Worm (Caenorhabditis elegans) whole organism, L1 larva: ENCODE measurements around the gene ntl-2.
A peak's percentile ranks its signal among the peaks of the same experiment; 100 is the strongest.

Source experiments
- Y116A8C.19 ChIP-seq: sonication (generic microtip); optimal IDR thresholded peaks from 2 replicates; lab custom pipeline; 2016; ENCODE audit warnings: missing compliant biosample characterization, missing genetic modification characterization, borderline replicate concordance
- alr-1 ChIP-seq: fragments of 200-800 bp; sonication (Bioruptor generic); optimal IDR thresholded peaks from 2 replicates; lab custom pipeline; 2018; ENCODE audit warnings: borderline replicate concordance, mild to moderate bottlenecking, missing genetic modification characterization, missing compliant biosample characterization
- ceh-82 ChIP-seq, 3 experiments: fragments of 150-350 bp in 1 of 3; sonication (generic microtip) in 2 of 3; optimal IDR thresholded peaks; 2 replicates each; lab custom pipeline; 2014 to 2017; ENCODE audit warnings: missing biosample characterization in 3 of 3, missing genetic modification characterization in 3 of 3
- ceh-90 ChIP-seq: sonication (generic microtip); optimal IDR thresholded peaks from 2 replicates; lab custom pipeline; 2016; ENCODE audit warnings: missing genetic modification characterization, missing compliant biosample characterization
- efl-1 ChIP-seq, 4 experiments: fragments of 150-350 bp; optimal IDR thresholded peaks in 3 of 4; peaks in 1 of 4; 1 replicate in 1 of 4; 2 replicates in 3 of 4; lab custom pipeline; 2014; ENCODE audit warnings: missing biosample characterization in 2 of 4, missing genetic modification characterization in 2 of 4, missing genetic modification reagents in 2 of 4
- efl-3 ChIP-seq: fragments of 200-800 bp; sonication (Bioruptor generic); optimal IDR thresholded peaks from 2 replicates; lab custom pipeline; 2018; ENCODE audit warnings: mild to moderate bottlenecking, missing genetic modification characterization, missing compliant biosample characterization
- elt-2 ChIP-seq: sonication (generic microtip); optimal IDR thresholded peaks from 2 replicates; lab custom pipeline; 2016; ENCODE audit warnings: missing genetic modification characterization, mild to moderate bottlenecking, inconsistent platforms, missing compliant biosample characterization, missing genetic modification reagents
- elt-3 ChIP-seq, 6 experiments: fragments of 150-350 bp in 1 of 6; sonication (generic microtip); optimal IDR thresholded peaks; 2 replicates each; lab custom pipeline; 2017 to 2018; ENCODE audit warnings: missing biosample characterization in 6 of 6, missing genetic modification characterization in 6 of 6, inconsistent platforms in 1 of 6
- ets-5 ChIP-seq: fragments of 200-800 bp; sonication (Bioruptor generic); IDR thresholded peaks from 2 replicates; pipeline ENCODE4 v1.3.6; 2022; ENCODE audit warnings: missing genetic modification characterization, missing compliant biosample characterization
- fkh-10 ChIP-seq: sonication (generic microtip); optimal IDR thresholded peaks from 2 replicates; lab custom pipeline; 2017; ENCODE audit warnings: missing biosample characterization, missing genetic modification reagents, missing genetic modification characterization
- fkh-4 ChIP-seq: sonication (generic microtip); optimal IDR thresholded peaks from 2 replicates; lab custom pipeline; 2016; ENCODE audit warnings: missing compliant biosample characterization, missing genetic modification characterization, borderline replicate concordance
- fkh-8 ChIP-seq: sonication (generic microtip); optimal IDR thresholded peaks from 2 replicates; lab custom pipeline; 2016; ENCODE audit warnings: mild to moderate bottlenecking, missing genetic modification characterization, missing compliant biosample characterization
- grh-1 ChIP-seq: fragments of 200-800 bp; sonication (Bioruptor generic); IDR thresholded peaks from 2 replicates; pipeline ENCODE4 v1.3.6; 2022; ENCODE audit warnings: missing genetic modification reagents, missing genetic modification characterization, missing compliant biosample characterization
- irx-1 ChIP-seq: sonication (generic microtip); optimal IDR thresholded peaks from 2 replicates; lab custom pipeline; 2016; ENCODE audit warnings: missing genetic modification characterization, missing compliant biosample characterization
- isw-1 ChIP-seq: fragments of 200-800 bp; sonication (Bioruptor generic); IDR thresholded peaks from 2 replicates; pipeline ENCODE4 v1.3.6; 2022; ENCODE audit warnings: missing genetic modification characterization, missing compliant biosample characterization
- jun-1 ChIP-seq: fragments of 150-350 bp; optimal IDR thresholded peaks from 2 replicates; lab custom pipeline; 2014; ENCODE audit warnings: missing biosample characterization, missing genetic modification reagents, missing genetic modification characterization
- lin-13 ChIP-seq: fragments of 150-350 bp; optimal IDR thresholded peaks from 2 replicates; lab custom pipeline; 2014; ENCODE audit warnings: missing biosample characterization, missing genetic modification reagents, missing genetic modification characterization
- lin-14 ChIP-seq: fragments of 200-800 bp; sonication (Bioruptor generic); optimal IDR thresholded peaks from 2 replicates; lab custom pipeline; 2018; ENCODE audit warnings: mild to moderate bottlenecking, missing genetic modification characterization, moderate library complexity, missing compliant biosample characterization
- lin-15B ChIP-seq: fragments of 150-350 bp; sonication (generic microtip); optimal IDR thresholded peaks from 3 replicates; lab custom pipeline; 2014; ENCODE audit warnings: missing biosample characterization, missing genetic modification characterization
- lin-35 ChIP-seq, 2 experiments: fragments of 150-350 bp; optimal IDR thresholded peaks; 2 replicates each; lab custom pipeline; 2014; ENCODE audit warnings: missing biosample characterization in 2 of 2, missing genetic modification characterization in 2 of 2, missing genetic modification reagents in 2 of 2
- lir-3 ChIP-seq: sonication (generic microtip); optimal IDR thresholded peaks from 2 replicates; lab custom pipeline; 2016; ENCODE audit warnings: mild to moderate bottlenecking, missing genetic modification characterization, moderate library complexity, missing compliant biosample characterization; ENCODE audit not compliant: poor library complexity
- mab-9 ChIP-seq: fragments of 200-800 bp; sonication (Bioruptor generic); IDR thresholded peaks from 2 replicates; pipeline ENCODE4 v1.3.6; 2022; ENCODE audit warnings: missing genetic modification reagents, missing genetic modification characterization, missing compliant biosample characterization
- mep-1 ChIP-seq: fragments of 150-350 bp; optimal IDR thresholded peaks from 2 replicates; lab custom pipeline; 2014; ENCODE audit warnings: missing biosample characterization, missing genetic modification characterization
- nhr-12 ChIP-seq: sonication (generic microtip); optimal IDR thresholded peaks from 2 replicates; lab custom pipeline; 2017; ENCODE audit warnings: missing biosample characterization, missing genetic modification characterization
- nhr-19 ChIP-seq: fragments of 200-800 bp; sonication (Bioruptor generic); conservative IDR thresholded peaks from 2 replicates; pipeline ENCODE4 v1.3.6; 2022; ENCODE audit warnings: missing genetic modification characterization, missing compliant biosample characterization
- nhr-20 ChIP-seq: sonication (generic microtip); optimal IDR thresholded peaks from 2 replicates; lab custom pipeline; 2016; ENCODE audit warnings: mild to moderate bottlenecking, missing genetic modification characterization, missing compliant biosample characterization
- nhr-47 ChIP-seq: sonication (generic microtip); optimal IDR thresholded peaks from 2 replicates; lab custom pipeline; 2016; ENCODE audit warnings: mild to moderate bottlenecking, missing genetic modification characterization, moderate library complexity, missing compliant biosample characterization
- nhr-85 ChIP-seq: sonication (generic microtip); peaks from one replicate; lab custom pipeline; 2016; ENCODE audit warnings: missing genetic modification characterization, inconsistent platforms, missing compliant biosample characterization
- nhr-90 ChIP-seq: sonication (generic microtip); optimal IDR thresholded peaks from 2 replicates; lab custom pipeline; 2016; ENCODE audit warnings: mild to moderate bottlenecking, missing genetic modification characterization, missing compliant biosample characterization; ENCODE audit not compliant: poor library complexity
- pag-3 ChIP-seq: sonication (generic microtip); optimal IDR thresholded peaks from 2 replicates; lab custom pipeline; 2017; ENCODE audit warnings: missing genetic modification characterization, mild to moderate bottlenecking, missing compliant biosample characterization, antibody characterized with exemption, borderline replicate concordance; ENCODE audit not compliant: insufficient read depth
- pqm-1 ChIP-seq: sonication (generic microtip); optimal IDR thresholded peaks from 3 replicates; lab custom pipeline; 2017; ENCODE audit warnings: missing biosample characterization, missing genetic modification characterization
- rnt-1 ChIP-seq: sonication (generic microtip); optimal IDR thresholded peaks from 2 replicates; lab custom pipeline; 2016; ENCODE audit warnings: mild to moderate bottlenecking, missing genetic modification characterization, moderate library complexity, missing compliant biosample characterization
- skn-1 ChIP-seq: fragments of 150-350 bp; optimal IDR thresholded peaks from 2 replicates; lab custom pipeline; 2014; ENCODE audit warnings: missing biosample characterization, missing genetic modification characterization
- snpc-4 ChIP-seq: fragments of 150-350 bp; optimal IDR thresholded peaks from 2 replicates; lab custom pipeline; 2014; ENCODE audit warnings: missing biosample characterization, missing genetic modification characterization
- snu-23 ChIP-seq: sonication (generic microtip); optimal IDR thresholded peaks from 2 replicates; lab custom pipeline; 2016; ENCODE audit warnings: missing genetic modification characterization, missing compliant biosample characterization
- sptf-1 ChIP-seq: fragments of 150-350 bp; optimal IDR thresholded peaks from 2 replicates; lab custom pipeline; 2014; ENCODE audit warnings: missing biosample characterization, missing genetic modification characterization
- sup-37 ChIP-seq: fragments of 200-800 bp; sonication (Bioruptor generic); optimal IDR thresholded peaks from 2 replicates; lab custom pipeline; 2018; ENCODE audit warnings: mild to moderate bottlenecking, missing genetic modification characterization, missing compliant biosample characterization
- unc-130 ChIP-seq: fragments of 150-350 bp; optimal IDR thresholded peaks from 2 replicates; lab custom pipeline; 2017; ENCODE audit warnings: missing biosample characterization, missing genetic modification characterization, inconsistent platforms
- unc-30 ChIP-seq: sonication (generic microtip); optimal IDR thresholded peaks from 2 replicates; lab custom pipeline; 2017; ENCODE audit warnings: missing biosample characterization, missing genetic modification characterization
- unc-62 ChIP-seq: fragments of 150-350 bp; optimal IDR thresholded peaks from 2 replicates; lab custom pipeline; 2014; ENCODE audit warnings: missing biosample characterization, missing genetic modification reagents, missing genetic modification characterization
- unc-86 ChIP-seq: sonication (generic microtip); optimal IDR thresholded peaks from 2 replicates; lab custom pipeline; 2016; ENCODE audit warnings: missing genetic modification characterization, missing compliant biosample characterization
- unc-98 ChIP-seq: fragments of 200-800 bp; sonication (Bioruptor generic); IDR thresholded peaks from 2 replicates; pipeline ENCODE4 v1.3.6; 2022; ENCODE audit warnings: missing genetic modification characterization, missing compliant biosample characterization
- zag-1 ChIP-seq: fragments of 150-350 bp; optimal IDR thresholded peaks from 2 replicates; lab custom pipeline; 2014; ENCODE audit warnings: missing biosample characterization, missing genetic modification characterization
- zip-4 ChIP-seq: fragments of 200-800 bp; sonication (Bioruptor generic); optimal IDR thresholded peaks from 2 replicates; lab custom pipeline; 2018; ENCODE audit warnings: mild to moderate bottlenecking, missing genetic modification characterization, moderate library complexity, missing compliant biosample characterization
- ztf-11 ChIP-seq, 2 experiments: sonication (generic microtip); optimal IDR thresholded peaks; 2 replicates each; lab custom pipeline; 2016 to 2017; ENCODE audit warnings: missing genetic modification characterization in 2 of 2, missing biosample characterization in 1 of 2, missing compliant biosample characterization in 1 of 2
- ztf-4 ChIP-seq: fragments of 150-350 bp; optimal IDR thresholded peaks from 2 replicates; lab custom pipeline; 2014; ENCODE audit warnings: missing biosample characterization, missing genetic modification characterization

Gene ntl-2

DNA sequence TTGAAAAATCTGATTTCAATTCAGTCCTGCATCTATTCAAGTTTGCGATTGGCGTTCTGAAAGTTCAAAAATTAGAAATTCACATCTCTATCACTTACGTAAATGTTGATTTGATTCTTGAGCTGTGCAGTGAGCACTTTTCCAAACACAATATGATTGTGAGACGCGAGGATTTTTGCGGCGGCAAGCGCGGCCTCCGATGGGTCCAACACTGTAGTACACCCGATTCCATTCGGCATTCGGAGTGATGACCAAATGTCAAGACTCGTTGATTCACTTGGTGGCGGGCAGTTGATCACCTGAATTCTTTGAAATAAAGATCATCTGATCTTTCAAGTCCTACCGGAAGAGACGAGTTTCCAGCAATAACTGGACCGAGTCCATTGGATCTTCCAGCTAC, 6.5 kb downstream of the ntl-2 start:
- TF ChIP-seq nhr-19 (GFP tag; lab: Robert Waterston, UW) (no peak), ets-5 (GFP tag; lab: Robert Waterston, UW) (no peak), lin-15B (tag; lab: Kevin White, UChicago) (no peak), lir-3 (no peak), irx-1 (tag; lab: Kevin White, UChicago) (no peak), elt-2 (no peak), snpc-4 (tag; lab: Kevin White, UChicago) (no peak)
- TF ChIP-seq, all 84 proteins: peak for 0

DNA sequence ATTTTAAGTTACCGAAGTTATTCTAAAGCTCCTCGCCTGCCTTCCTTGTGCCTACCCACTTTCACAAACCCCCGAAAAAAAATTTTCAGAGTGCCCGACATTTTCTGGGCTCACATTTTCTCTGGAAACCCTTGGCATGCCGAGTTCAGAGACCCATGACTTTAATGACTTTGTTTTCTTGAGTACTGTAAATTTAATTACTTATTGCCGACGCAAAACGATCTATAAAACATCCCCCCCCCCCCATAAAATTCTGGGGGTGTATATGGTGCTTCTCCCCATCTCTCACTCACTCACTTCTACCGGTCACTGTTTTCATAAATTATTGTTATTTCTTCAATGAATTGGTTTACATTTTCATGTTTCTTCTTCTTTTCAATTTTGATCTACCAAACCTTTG, 8.3 kb downstream of the ntl-2 start, which contains the start of gene try-9:
Gene try-9 (plus strand): TSS at position 301 of the 400 bp plus-strand sequence.
- no peak for TF ChIP-seq unc-30 (tag; lab: Kevin White, UChicago)
- TF ChIP-seq fkh-10 (GFP tag; lab: Kevin White, UChicago) = no peak
- TF ChIP-seq nhr-12 = no peak
- no peak for TF ChIP-seq pag-3 (tag; lab: Kevin White, UChicago)
- no peak for TF ChIP-seq nhr-47 (tag; lab: Kevin White, UChicago)
- no peak for TF ChIP-seq snu-23
- no peak for TF ChIP-seq efl-3 (GFP tag; lab: Kevin White, UChicago)

DNA sequence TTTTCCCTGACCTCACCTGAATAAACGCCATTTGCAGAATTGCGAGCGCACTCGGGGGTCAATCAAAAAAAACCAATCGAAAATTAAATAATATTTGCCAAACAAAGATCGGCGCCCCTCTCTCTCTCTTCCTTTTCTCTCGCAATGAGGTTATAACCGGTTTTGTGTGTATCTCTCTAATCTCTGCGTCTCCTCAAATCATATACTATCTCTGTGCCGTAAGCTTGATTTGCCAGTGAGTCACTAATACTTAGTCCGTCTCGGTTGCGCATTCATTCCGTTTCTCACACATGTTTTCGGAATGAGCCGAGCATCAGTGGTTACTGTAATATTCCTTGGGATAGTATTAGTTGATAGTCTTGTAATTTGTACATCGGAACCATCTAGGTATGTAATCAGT, 14.2 kb downstream of the ntl-2 start:
- TF ChIP-seq sptf-1 (tag; lab: Kevin White, UChicago) (no peak), alr-1 (tag; lab: Kevin White, UChicago) (no peak), elt-3 (tag; optimal IDR thresholded peaks at IDR 0.05; lab: Kevin White, UChicago) (no peak), ztf-11 (tag; optimal IDR thresholded peaks at IDR 0.05; lab: Kevin White, UChicago) (no peak), mab-9 (GFP tag; lab: Robert Waterston, UW) (no peak), unc-62 (GFP tag; lab: Kevin White, UChicago) (no peak), elt-2 (no peak), lin-15B (tag; lab: Kevin White, UChicago) (no peak), rnt-1 (tag; lab: Kevin White, UChicago) (no peak), efl-1 (optimal IDR thresholded peaks at IDR 0.05; lab: Kevin White, UChicago) (no peak), efl-1 (GFP tag; optimal IDR thresholded peaks at IDR 0.05 in 1 of 2; lab: Kevin White, UChicago) (peak in 1 of 2 experiments; percentile 87), lin-35 (GFP tag; optimal IDR thresholded peaks at IDR 0.05; lab: Kevin White, UChicago) (no peak), sup-37 (GFP tag; lab: Kevin White, UChicago) (no peak), nhr-90 (tag; lab: Kevin White, UChicago) (no peak), Y116A8C.19 (tag; lab: Kevin White, UChicago) (no peak), skn-1 (tag; lab: Kevin White, UChicago) (no peak), pag-3 (tag; lab: Kevin White, UChicago) (no peak), ztf-4 (tag; lab: Kevin White, UChicago) (no peak), unc-130 (tag; lab: Kevin White, UChicago) (no peak), pqm-1 (tag; lab: Kevin White, UChicago) (no peak), nhr-20 (tag; lab: Kevin White, UChicago) (peak; percentile 1), isw-1 (GFP tag; lab: Robert Waterston, UW) (no peak), lin-13 (no peak), efl-3 (GFP tag; lab: Kevin White, UChicago) (no peak), ceh-82 (tag; optimal IDR thresholded peaks at IDR 0.05; lab: Kevin White, UChicago) (no peak), zag-1 (no peak), fkh-8 (no peak), nhr-85 (tag; lab: Kevin White, UChicago) (peak; percentile 63), mep-1 (tag; lab: Kevin White, UChicago) (no peak), grh-1 (GFP tag; lab: Robert Waterston, UW) (peak; percentile 96), fkh-4 (no peak), jun-1 (tag; lab: Kevin White, UChicago) (peak; percentile 4), zip-4 (GFP tag; lab: Kevin White, UChicago) (no peak), unc-86 (tag; lab: Kevin White, UChicago) (no peak), ceh-90 (no peak), unc-98 (GFP tag; lab: Robert Waterston, UW) (no peak), lin-14 (peak; percentile 48)
